Worm (Caenorhabditis elegans): Measurements from ENCODE around the gene F41G3.10.
"Not testable (repeated sequence)": the region's sequence is repeated elsewhere in the genome, so short reads cannot be mapped to it uniquely, and the experiment has no call there.

The F41G3.10 gene

DNA sequence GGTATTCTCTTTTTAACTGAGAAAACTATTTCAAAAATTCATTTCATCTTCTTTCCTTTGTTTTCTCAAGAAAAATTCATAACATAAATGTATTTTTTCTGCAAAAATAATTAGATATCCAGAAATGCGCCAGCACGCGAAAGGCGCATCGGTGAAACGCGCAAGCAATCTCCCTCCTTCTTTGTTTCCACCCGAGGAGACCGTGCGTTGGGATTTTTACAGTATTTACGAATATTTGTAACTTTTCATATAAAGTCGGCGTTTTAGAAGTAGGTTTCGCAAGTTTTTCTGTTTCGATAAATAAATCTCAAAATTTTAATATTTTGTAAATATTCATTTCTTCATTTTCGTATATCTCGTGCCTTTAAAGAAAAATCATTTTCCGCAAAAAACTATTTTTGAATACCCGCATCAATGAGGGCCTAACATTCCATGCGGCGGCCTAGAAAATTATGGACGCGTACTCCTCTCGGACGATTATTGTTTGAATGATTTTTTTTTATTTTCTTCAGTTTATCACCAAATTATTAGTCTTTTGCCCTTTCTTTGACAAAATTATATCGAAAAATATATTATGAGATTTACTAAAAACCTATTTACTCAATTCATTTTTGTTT, 27.2 kb upstream of the F41G3.10 start, which contains the start of gene ssup-72 (continued):
- TF ChIP-seq athp-1 (tag; optimal IDR thresholded peaks at IDR 0.05) = peak; percentile 22
- TF ChIP-seq pha-4 (tag; optimal IDR thresholded peaks at IDR 0.05) = no peak
- TF ChIP-seq egl-18 (GFP tag; IDR thresholded peaks at IDR 0.05) = no peak
- TF ChIP-seq snpc-3.4 (tag; optimal IDR thresholded peaks at IDR 0.05) = no peak
- peak; percentile 1 for TF ChIP-seq K12H6.12 (tag; optimal IDR thresholded peaks at IDR 0.05)
- TF ChIP-seq dpl-1 (GFP tag; optimal IDR thresholded peaks at IDR 0.05) = peak; percentile 35
- no peak for TF ChIP-seq ccch-3 (GFP tag; optimal IDR thresholded peaks at IDR 0.05)
- TF ChIP-seq bed-1 (GFP tag; IDR thresholded peaks at IDR 0.05) = no peak
- TF ChIP-seq ets-4 (GFP tag; optimal IDR thresholded peaks at IDR 0.05) = no peak
- no peak for TF ChIP-seq aptf-3 (GFP tag; IDR thresholded peaks at IDR 0.05)
- TF ChIP-seq him-1 (tag; optimal IDR thresholded peaks at IDR 0.05) = peak; percentile 9
- TF ChIP-seq lin-40 (tag; optimal IDR thresholded peaks at IDR 0.05) = peak; percentile 59
- peak; percentile 72 for TF ChIP-seq ZK185.1 (tag; optimal IDR thresholded peaks at IDR 0.05; ENCODE audit: poor library complexity, severe bottlenecking)
- no peak for TF ChIP-seq repo-1 (tag; optimal IDR thresholded peaks at IDR 0.05)
- no peak for TF ChIP-seq bed-2 (GFP tag; IDR thresholded peaks at IDR 0.05)
- TF ChIP-seq nhr-27 (tag; optimal IDR thresholded peaks at IDR 0.05) = no peak
- no peak for TF ChIP-seq B0035.1 (tag; optimal IDR thresholded peaks at IDR 0.05)
- TF ChIP-seq pbrm-1 (GFP tag; IDR thresholded peaks at IDR 0.05) = peak; percentile 50; the same call in 1 of the 2 replicates
- TF ChIP-seq nhr-90 (tag; optimal IDR thresholded peaks at IDR 0.05) = no peak
- TF ChIP-seq ceh-100 (GFP tag; IDR thresholded peaks at IDR 0.05) = 0 out of 2 replicates have a peak, but pooled peaks have one; percentile 16
- TF ChIP-seq B0336.3 (GFP tag; IDR thresholded peaks at IDR 0.05) = no peak
- no peak for TF ChIP-seq F23B12.7 (tag; optimal IDR thresholded peaks at IDR 0.05; ENCODE audit: insufficient read depth)
- no peak for TF ChIP-seq ztf-3 (GFP tag; optimal IDR thresholded peaks at IDR 0.05)
- no peak for TF ChIP-seq nhr-80 (tag; optimal IDR thresholded peaks at IDR 0.05)
- TF ChIP-seq aptf-2 (GFP tag; conservative IDR thresholded peaks at IDR 0.05) = no peak; the same call in 1 of the 2 replicates
- no peak; the same call in 1 of the 2 replicates for TF ChIP-seq F33H1.4 (GFP tag; IDR thresholded peaks at IDR 0.05)
- TF ChIP-seq mcd-1 (GFP tag; IDR thresholded peaks at IDR 0.05) = peak; percentile 62; the same call in 1 of the 2 replicates
- peak; percentile 55 for TF ChIP-seq ceh-27 (GFP tag; optimal IDR thresholded peaks at IDR 0.05)
- no peak for TF ChIP-seq die-1 (tag; optimal IDR thresholded peaks at IDR 0.05)
- TF ChIP-seq sea-2 (GFP tag; IDR thresholded peaks at IDR 0.05) = no peak
- TF ChIP-seq egrh-3 (GFP tag; IDR thresholded peaks at IDR 0.05) = no peak; the same call in 1 of the 2 replicates
- no peak for TF ChIP-seq hmg-20 (GFP tag; IDR thresholded peaks at IDR 0.05)
- TF ChIP-seq tbp1 (GFP tag; optimal IDR thresholded peaks at IDR 0.05) = peak; percentile 22
- no peak for TF ChIP-seq akir-1 (GFP tag; optimal IDR thresholded peaks at IDR 0.05)
- TF ChIP-seq attf-3 (GFP tag; conservative IDR thresholded peaks at IDR 0.05) = no peak

ce11 chrII:6775076-6775475, 25.8 kb upstream of the F41G3.10 start, which contains the start of gene agr-1:
agr-1 (minus strand) TSS chrII:6775176.
- not testable (repeated sequence) for TF ChIP-seq madf-3 (GFP tag; IDR thresholded peaks at IDR 0.05); hrde-1 (tag; optimal IDR thresholded peaks at IDR 0.05; ENCODE audit: borderline replicate concordance); dpl-1 (GFP tag; optimal IDR thresholded peaks at IDR 0.05)

Data from whole organism, young adult.